Worm (Caenorhabditis elegans) whole organism, early embryonic: Measurements from ENCODE around the gene T12G3.11.

Experiments
- B0310.2 ChIP-seq: sonication (generic microtip); optimal IDR thresholded peaks from 2 replicates; lab custom pipeline; 2016; ENCODE audit warnings: mild to moderate bottlenecking, missing genetic modification characterization, missing compliant biosample characterization
- F13C5.2 ChIP-seq: sonication (generic microtip); optimal IDR thresholded peaks from 2 replicates; lab custom pipeline; 2017; ENCODE audit warnings: mild to moderate bottlenecking, missing genetic modification characterization, inconsistent platforms, missing compliant biosample characterization
- aly-1 ChIP-seq: sonication (generic microtip); optimal IDR thresholded peaks from 2 replicates; lab custom pipeline; 2016; ENCODE audit warnings: missing genetic modification characterization, missing compliant biosample characterization
- ama-1 ChIP-seq: fragments of 150-350 bp; optimal IDR thresholded peaks from 2 replicates; lab custom pipeline; 2014
- ets-7 ChIP-seq: sonication (generic microtip); optimal IDR thresholded peaks from 2 replicates; lab custom pipeline; 2016; ENCODE audit warnings: missing genotype, missing genetic modification characterization, missing compliant biosample characterization
- flt-1 ChIP-seq: fragments of 200-800 bp; sonication (Bioruptor generic); IDR thresholded peaks from 2 replicates; pipeline ENCODE4 v1.3.6; 2022; ENCODE audit warnings: missing genetic modification characterization, missing compliant biosample characterization
- hnd-1 ChIP-seq: sonication (generic microtip); optimal IDR thresholded peaks from 2 replicates; lab custom pipeline; 2016; ENCODE audit warnings: missing genetic modification characterization, missing compliant biosample characterization
- pes-1 ChIP-seq: fragments of 200-800 bp; sonication (Bioruptor generic); IDR thresholded peaks from 2 replicates; pipeline ENCODE4 v1.3.6; 2022; ENCODE audit warnings: missing genetic modification reagents, missing genetic modification characterization, missing compliant biosample characterization
- scrt-1 ChIP-seq: fragments of 200-800 bp; sonication (Bioruptor generic); IDR thresholded peaks from 2 replicates; pipeline ENCODE4 v1.3.6; 2022; ENCODE audit warnings: missing genetic modification characterization, missing compliant biosample characterization
- tbx-11 ChIP-seq: fragments of 200-800 bp; sonication (Bioruptor generic); IDR thresholded peaks from 2 replicates; pipeline ENCODE4 v1.3.6; 2022; ENCODE audit warnings: missing genetic modification characterization, missing compliant biosample characterization
- tbx-37 ChIP-seq: fragments of 200-800 bp; sonication (Bioruptor generic); conservative IDR thresholded peaks from 2 replicates; pipeline ENCODE4 v1.3.6; 2022; ENCODE audit warnings: missing genetic modification reagents, missing genetic modification characterization, missing compliant biosample characterization

- TF ChIP-seq ama-1 (no peak), pes-1 (GFP tag; lab: Robert Waterston, UW) (no peak), flt-1 (GFP tag; lab: Robert Waterston, UW) (no peak), aly-1 (tag; lab: Kevin White, UChicago) (no peak), B0310.2 (tag; lab: Kevin White, UChicago) (no peak), tbx-11 (GFP tag; lab: Robert Waterston, UW) (no peak), hnd-1 (tag; lab: Kevin White, UChicago) (no peak), tbx-37 (GFP tag; lab: Robert Waterston, UW) (no peak), ets-7 (tag; lab: Kevin White, UChicago) (no peak), F13C5.2 (tag; lab: Kevin White, UChicago) (no peak), scrt-1 (GFP tag; lab: Robert Waterston, UW) (no peak)
Observed at ce11 chrIV:12012439-12013003, 17.1 kb downstream of the T12G3.11 start.
